Fruit fly (Drosophila melanogaster) whole organism, embryonic: ENCODE measurements around the gene CG1738.
A peak's percentile ranks its signal among the peaks of the same experiment; 100 is the strongest.

Experiments used
- Ada2b ChIP-seq: fragments of 200-800 bp; sonication (Bioruptor generic); IDR thresholded peaks from 2 replicates; pipeline ENCODE4 v1.3.6; 2022; ENCODE audit warnings: missing biosample characterization, missing genetic modification characterization
- Awh ChIP-seq: fragments of 200-800 bp; sonication (Bioruptor generic); IDR thresholded peaks from 2 replicates; pipeline ENCODE4, ENCODE4 v1.3.6; 2022; ENCODE audit warnings: missing biosample characterization, missing genetic modification characterization
- C15 ChIP-seq: fragments of 200-800 bp; sonication (Bioruptor generic); IDR thresholded peaks from 3 replicates; pipeline ENCODE4 v1.3.6; 2022; ENCODE audit warnings: missing biosample characterization, missing genetic modification characterization
- CG10543 ChIP-seq: fragments of 200-800 bp; sonication (Bioruptor generic); optimal IDR thresholded peaks from 3 replicates; lab custom pipeline; 2017; ENCODE audit warnings: missing biosample characterization, mild to moderate bottlenecking, missing genetic modification characterization, moderate library complexity
- CG13123 ChIP-seq: fragments of 200-800 bp; sonication (Bioruptor generic); optimal IDR thresholded peaks from 2 replicates; lab custom pipeline; 2016; ENCODE audit warnings: missing biosample characterization, missing genetic modification characterization
- CG13775 ChIP-seq: fragments of 200-800 bp; sonication (Bioruptor generic); optimal IDR thresholded peaks from 3 replicates; lab custom pipeline; 2017; ENCODE audit warnings: missing biosample characterization, mild to moderate bottlenecking, missing genetic modification characterization
- CG13894 ChIP-seq: fragments of 200-800 bp; sonication (Bioruptor generic); optimal IDR thresholded peaks from 3 replicates; lab custom pipeline; 2018; ENCODE audit warnings: missing biosample characterization, mild to moderate bottlenecking, missing genetic modification characterization, moderate library complexity
- CG14014 ChIP-seq: fragments of 200-800 bp; sonication (Bioruptor generic); IDR thresholded peaks from 2 replicates; pipeline ENCODE4 v1.3.6; 2022; ENCODE audit warnings: missing biosample characterization, missing genetic modification characterization
- CG14050 ChIP-seq: fragments of 200-800 bp; sonication (Bioruptor generic); IDR thresholded peaks from 3 replicates; pipeline ENCODE4 v1.3.6; 2022; ENCODE audit warnings: missing biosample characterization, missing genetic modification characterization
- CG15269 ChIP-seq: fragments of 200-800 bp; sonication (Bioruptor generic); optimal IDR thresholded peaks from 2 replicates; lab custom pipeline; 2018; ENCODE audit warnings: missing biosample characterization, mild to moderate bottlenecking, missing genetic modification characterization, moderate library complexity
- CG17186 ChIP-seq: fragments of 200-800 bp; sonication (Bioruptor generic); optimal IDR thresholded peaks from 3 replicates; lab custom pipeline; 2017; ENCODE audit warnings: missing biosample characterization, missing genetic modification reagents, missing genetic modification characterization
- CG18262 ChIP-seq: fragments of 200-800 bp; optimal IDR thresholded peaks from 3 replicates; lab custom pipeline; 2019; ENCODE audit warnings: missing biosample characterization, mild to moderate bottlenecking, missing genetic modification characterization, moderate library complexity
- CG2116 ChIP-seq: fragments of 200-800 bp; sonication (Bioruptor generic); optimal IDR thresholded peaks from 3 replicates; lab custom pipeline; 2018; ENCODE audit warnings: missing biosample characterization, mild to moderate bottlenecking, missing genetic modification characterization
- CG6654 ChIP-seq: fragments of 200-800 bp; sonication (Bioruptor generic); optimal IDR thresholded peaks from 2 replicates; lab custom pipeline; 2017; ENCODE audit warnings: missing biosample characterization, mild to moderate bottlenecking, missing genetic modification characterization
- CG6813 ChIP-seq: fragments of 200-800 bp; sonication (Bioruptor generic); optimal IDR thresholded peaks from 2 replicates; lab custom pipeline; 2017; ENCODE audit warnings: missing biosample characterization, missing genetic modification characterization, mild to moderate bottlenecking, moderate library complexity, missing genetic modification reagents
- CG8089 ChIP-seq: fragments of 200-800 bp; sonication (Bioruptor generic); optimal IDR thresholded peaks from 3 replicates; lab custom pipeline; 2016; ENCODE audit warnings: missing biosample characterization, missing genetic modification characterization
- CG8478 ChIP-seq: fragments of >200 bp; optimal IDR thresholded peaks from 2 replicates; lab custom pipeline; 2018
- CG8944 ChIP-seq: fragments of 200-800 bp; sonication (Bioruptor generic); optimal IDR thresholded peaks from 3 replicates; lab custom pipeline; 2016; ENCODE audit warnings: missing biosample characterization, missing genetic modification characterization
- CG9609 ChIP-seq: fragments of 200-800 bp; sonication (Bioruptor generic); optimal IDR thresholded peaks from 3 replicates; lab custom pipeline; 2016; ENCODE audit warnings: missing biosample characterization, missing genetic modification characterization
- CHES-1-like ChIP-seq: fragments of 200-800 bp; sonication (Bioruptor generic); optimal IDR thresholded peaks from 2 replicates; lab custom pipeline; 2016; ENCODE audit warnings: missing biosample characterization, missing genetic modification characterization
- Dek ChIP-seq: fragments of 200-800 bp; sonication (Bioruptor generic); optimal IDR thresholded peaks from 3 replicates; lab custom pipeline; 2019; ENCODE audit warnings: missing biosample characterization, mild to moderate bottlenecking, missing genetic modification characterization, moderate library complexity
- Dip2 ChIP-seq: fragments of 200-800 bp; sonication (Bioruptor generic); IDR thresholded peaks from 2 replicates; pipeline ENCODE4 v1.3.6; 2022; ENCODE audit warnings: missing biosample characterization, missing genetic modification characterization
- ERR ChIP-seq: fragments of 200-800 bp; sonication (Bioruptor generic); optimal IDR thresholded peaks from 2 replicates; lab custom pipeline; 2016; ENCODE audit warnings: missing biosample characterization, missing genetic modification characterization
- Fer2 ChIP-seq: fragments of 200-800 bp; sonication (Bioruptor generic); optimal IDR thresholded peaks from 2 replicates; lab custom pipeline; 2018; ENCODE audit warnings: missing biosample characterization, mild to moderate bottlenecking, missing genetic modification characterization, moderate library complexity
- Hand ChIP-seq: fragments of 200-800 bp; sonication (Bioruptor generic); optimal IDR thresholded peaks from 2 replicates; lab custom pipeline; 2017; ENCODE audit warnings: mild to moderate bottlenecking, missing biosample characterization, missing genetic modification reagents, missing genetic modification characterization
- NC2β ChIP-seq: fragments of 200-800 bp; sonication (Bioruptor generic); optimal IDR thresholded peaks from 2 replicates; lab custom pipeline; 2016; ENCODE audit warnings: missing biosample characterization, missing genetic modification characterization
- Ptx1 ChIP-seq: fragments of 200-800 bp; sonication (Bioruptor generic); IDR thresholded peaks from 2 replicates; pipeline ENCODE4 v1.3.6; 2022; ENCODE audit warnings: missing biosample characterization, missing genetic modification characterization
- Rfx ChIP-seq: fragments of 200-800 bp; sonication (Bioruptor generic); IDR thresholded peaks from 2 replicates; pipeline ENCODE4 v1.3.6; 2022; ENCODE audit warnings: missing biosample characterization, missing genetic modification characterization
- Trl ChIP-seq, 3 experiments: fragments of >200 bp in 2 of 3; fragments of 200-800 bp in 1 of 3; sonication (Bioruptor generic) in 1 of 3; optimal IDR thresholded peaks; 2 replicates in 1 of 3; 3 replicates in 2 of 3; lab custom pipeline; 2016 to 2017; ENCODE audit warnings: missing biosample characterization in 1 of 3, missing genetic modification characterization in 1 of 3
- Usf ChIP-seq: fragments of 200-800 bp; sonication (Bioruptor generic); optimal IDR thresholded peaks from 2 replicates; lab custom pipeline; 2017; ENCODE audit warnings: missing genotype, missing biosample characterization, missing genetic modification characterization
- croc ChIP-seq: fragments of 200-800 bp; sonication (Bioruptor generic); conservative IDR thresholded peaks from 3 replicates; pipeline ENCODE4 v1.3.6; 2022; ENCODE audit warnings: missing biosample characterization, missing genetic modification characterization
- dan ChIP-seq: fragments of 200-800 bp; sonication (Bioruptor generic); IDR thresholded peaks from 2 replicates; pipeline ENCODE4 v1.3.6; 2022; ENCODE audit warnings: missing biosample characterization, missing genetic modification characterization
- dimm ChIP-seq: fragments of 200-800 bp; sonication (Bioruptor generic); IDR thresholded peaks from 2 replicates; pipeline ENCODE4 v1.3.6; 2022; ENCODE audit warnings: missing biosample characterization, missing genetic modification characterization
- fd64A ChIP-seq: fragments of 200-800 bp; sonication (Bioruptor generic); optimal IDR thresholded peaks from 3 replicates; lab custom pipeline; 2018; ENCODE audit warnings: missing biosample characterization, mild to moderate bottlenecking, missing genetic modification characterization
- grau ChIP-seq: fragments of 200-800 bp; optimal IDR thresholded peaks from 3 replicates; lab custom pipeline; 2019; ENCODE audit warnings: missing biosample characterization, mild to moderate bottlenecking, missing genetic modification characterization, moderate library complexity
- grn ChIP-seq: fragments of 200-800 bp; sonication (Bioruptor generic); optimal IDR thresholded peaks from 3 replicates; lab custom pipeline; 2017; ENCODE audit warnings: missing biosample characterization, missing genetic modification characterization
- gsb ChIP-seq: fragments of 200-800 bp; sonication (Bioruptor generic); IDR thresholded peaks from 2 replicates; pipeline ENCODE4 v1.3.6; 2022; ENCODE audit warnings: missing biosample characterization, missing genetic modification characterization
- lilli ChIP-seq: fragments of 200-800 bp; sonication (Bioruptor generic); optimal IDR thresholded peaks from 3 replicates; lab custom pipeline; 2016; ENCODE audit warnings: missing biosample characterization, missing genetic modification characterization
- lola ChIP-seq, 3 experiments: fragments of >200 bp in 2 of 3; fragments of 200-800 bp in 1 of 3; sonication (Bioruptor generic) in 1 of 3; optimal IDR thresholded peaks; 2 replicates each; lab custom pipeline; 2017 to 2019; ENCODE audit warnings: missing biosample characterization in 3 of 3, missing genetic modification characterization in 3 of 3, mild to moderate bottlenecking in 1 of 3, moderate library complexity in 1 of 3
- mirr ChIP-seq: fragments of 200-800 bp; sonication (Bioruptor generic); optimal IDR thresholded peaks from 3 replicates; lab custom pipeline; 2018; ENCODE audit warnings: missing biosample characterization, mild to moderate bottlenecking, missing genetic modification characterization
- nerfin-2 ChIP-seq: fragments of 200-800 bp; sonication (Bioruptor generic); IDR thresholded peaks from 2 replicates; pipeline ENCODE4 v1.3.6; 2022; ENCODE audit warnings: missing biosample characterization, missing genetic modification characterization; ENCODE audit not compliant: partially characterized antibody
- pb ChIP-seq: fragments of 200-800 bp; sonication (Bioruptor generic); optimal IDR thresholded peaks from 3 replicates; lab custom pipeline; 2016; ENCODE audit warnings: missing biosample characterization, missing genetic modification characterization
- psq ChIP-seq: fragments of 200-800 bp; sonication (Bioruptor generic); optimal IDR thresholded peaks from 2 replicates; lab custom pipeline; 2017; ENCODE audit warnings: missing biosample characterization, missing genetic modification characterization
- ranshi ChIP-seq: fragments of 200-800 bp; sonication (Bioruptor generic); IDR thresholded peaks from 2 replicates; pipeline ENCODE4 v1.3.6; 2022; ENCODE audit warnings: missing biosample characterization, missing genetic modification characterization
- sens ChIP-seq: fragments of 200-800 bp; sonication (Bioruptor generic); peaks from one replicate; lab custom pipeline; 2016; ENCODE audit warnings: missing biosample characterization, missing genetic modification characterization
- seq ChIP-seq: fragments of 200-800 bp; sonication (Bioruptor generic); IDR thresholded peaks from 2 replicates; pipeline ENCODE4 v1.3.6; 2022; ENCODE audit warnings: missing biosample characterization, missing genetic modification characterization
- sqz ChIP-seq: fragments of 200-800 bp; sonication (Bioruptor generic); optimal IDR thresholded peaks from 3 replicates; lab custom pipeline; 2018; ENCODE audit warnings: missing biosample characterization, mild to moderate bottlenecking, missing genetic modification characterization
- sug ChIP-seq: fragments of 200-800 bp; optimal IDR thresholded peaks from 2 replicates; lab custom pipeline; 2019; ENCODE audit warnings: missing biosample characterization, mild to moderate bottlenecking, missing genetic modification characterization, moderate library complexity
- twi ChIP-seq: fragments of 200-800 bp; optimal IDR thresholded peaks from 2 replicates; lab custom pipeline; 2019; ENCODE audit warnings: missing biosample characterization, mild to moderate bottlenecking, missing genetic modification characterization, moderate library complexity
- vfl ChIP-seq: fragments of 200-800 bp; sonication (Bioruptor generic); optimal IDR thresholded peaks from 2 replicates; lab custom pipeline; 2016; ENCODE audit warnings: missing biosample characterization, missing genetic modification characterization
- zen2 ChIP-seq: fragments of 200-800 bp; sonication (Bioruptor generic); IDR thresholded peaks from 3 replicates; pipeline ENCODE4 v1.3.6; 2022; ENCODE audit warnings: missing biosample characterization, missing genetic modification characterization; ENCODE audit not compliant: partially characterized antibody

CG1738 gene

DNA sequence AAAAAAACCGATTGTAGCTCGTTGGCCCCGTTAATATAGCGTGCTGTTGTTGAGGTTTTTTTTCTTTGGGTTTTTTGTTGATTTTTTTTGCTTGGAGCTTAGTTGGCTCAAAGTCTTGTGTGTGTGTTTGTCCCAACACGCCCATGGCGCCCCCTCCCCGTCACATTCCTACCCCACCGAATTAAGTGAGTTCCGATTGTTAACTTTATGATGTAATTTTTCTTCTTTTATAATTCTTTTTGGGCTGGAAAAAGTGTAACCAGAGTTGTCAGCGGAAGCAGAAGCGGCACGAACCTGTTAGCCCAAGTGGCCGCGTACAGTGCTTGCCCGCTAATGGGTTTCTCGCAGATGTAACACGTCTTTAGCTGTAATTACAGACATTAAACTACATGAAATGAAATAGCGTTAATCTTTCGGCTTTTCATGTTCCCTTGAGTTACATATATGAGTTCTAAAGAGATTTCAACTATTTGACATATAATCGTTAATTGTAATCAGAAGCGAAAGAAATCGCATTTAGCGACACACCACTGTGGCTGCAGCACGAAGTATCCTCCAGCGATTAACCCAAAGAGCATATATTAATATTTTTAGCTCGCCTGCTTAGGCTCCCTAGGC lies 44.3 kb downstream of the CG1738 start (continued):
- TF ChIP-seq fd64A (GFP tag; lab: Kevin White, UChicago) (no peak), CG9609 (no peak), Rfx (GFP tag; lab: Robert Waterston, UW) (0 out of 2 replicates have a peak, but pooled peaks have one; percentile 55), Dip2 (no peak), CG6654 (GFP tag; lab: Kevin White, UChicago) (no peak), Awh (GFP tag; lab: Robert Waterston, UW) (no peak), pb (no peak), CG14014 (GFP tag; lab: Robert Waterston, UW) (0 out of 2 replicates have a peak, but pooled peaks have one; percentile 5), CHES-1-like (GFP tag; lab: Kevin White, UChicago) (no peak), Ptx1 (0 out of 2 replicates have a peak, but pooled peaks have one; percentile 29), psq (no peak), CG13894 (tag; lab: Kevin White, UChicago) (no peak), Dek (tag; lab: Kevin White, UChicago) (no peak), Fer2 (tag; lab: Kevin White, UChicago) (no peak), dimm (GFP tag; lab: Robert Waterston, UW) (no peak), twi (tag; lab: Kevin White, UChicago) (no peak), CG8089 (GFP tag; lab: Kevin White, UChicago) (no peak), sqz (peak; percentile 90), grn (no peak), CG10543 (GFP tag; lab: Kevin White, UChicago) (peak; percentile 32), dan (GFP tag; lab: Robert Waterston, UW) (no peak), sens (GFP tag; lab: Kevin White, UChicago) (peak; percentile 53), Hand (GFP tag; lab: Kevin White, UChicago) (no peak), CG13123 (GFP tag; lab: Kevin White, UChicago) (no peak), CG13775 (no peak), grau (tag; lab: Kevin White, UChicago) (peak; percentile 88), sug (peak; percentile 24), C15 (GFP tag; lab: Robert Waterston, UW) (no peak), vfl (no peak), CG17186 (no peak), CG14050 (GFP tag; lab: Robert Waterston, UW) (no peak), Ada2b (GFP tag; lab: Robert Waterston, UW) (peak; percentile 44; the same call in 1 of the 2 replicates), ranshi (GFP tag; lab: Robert Waterston, UW) (no peak), CG15269 (tag; lab: Kevin White, UChicago) (peak; percentile 41), CG8478 (no peak), CG2116 (GFP tag; lab: Kevin White, UChicago) (no peak), nerfin-2 (no peak), NC2β (GFP tag; lab: Kevin White, UChicago) (no peak), gsb (GFP tag; lab: Robert Waterston, UW) (no peak), ERR (no peak), lola (GFP tag; optimal IDR thresholded peaks at IDR 0.05; lab: Kevin White, UChicago) (no peak), Trl (optimal IDR thresholded peaks at IDR 0.05; lab: Kevin White, UChicago) (no peak), Trl (GFP tag; optimal IDR thresholded peaks at IDR 0.05; lab: Kevin White, UChicago) (no peak), seq (GFP tag; lab: Robert Waterston, UW) (no peak), lilli (GFP tag; lab: Kevin White, UChicago) (peak; percentile 23), zen2 (GFP tag; lab: Robert Waterston, UW) (no peak), Usf (GFP tag; lab: Kevin White, UChicago) (no peak), croc (GFP tag; lab: Robert Waterston, UW) (no peak), CG8944 (GFP tag; lab: Kevin White, UChicago) (no peak), CG6813 (no peak), CG18262 (tag; lab: Kevin White, UChicago) (no peak), mirr (GFP tag; lab: Kevin White, UChicago) (no peak)
